Comparison of ENCODE assay signal across 4 fruit fly cellular contexts in genomic region chr3R:20912725-20913124, dm6.
TF ChIP-seq lines count a peak whose summit lies in the region.

No protein-coding gene starts in this region.

- TF ChIP-seq CTCF in whole organism, embryonic (GFP tag; optimal IDR thresholded peaks at IDR 0.05; lab: Kevin White, UChicago), result peak; percentile 15

TF ChIP-seq in whole organism, adult, 20 proteins besides CTCF, POLR2A, EP300 and RAD21:
- TF ChIP-seq Hr96 (GFP tag; optimal IDR thresholded peaks at IDR 0.05; lab: Kevin White, UChicago) (no peak), tj (GFP tag; optimal IDR thresholded peaks at IDR 0.05; lab: Kevin White, UChicago) (no peak), CG33017 (tag; optimal IDR thresholded peaks at IDR 0.05; lab: Kevin White, UChicago) (no peak), CG7101 (tag; optimal IDR thresholded peaks at IDR 0.05; lab: Kevin White, UChicago) (no peak), CG12768 (GFP tag; optimal IDR thresholded peaks at IDR 0.05; lab: Kevin White, UChicago) (no peak), CG1620 (GFP tag; optimal IDR thresholded peaks at IDR 0.05; lab: Kevin White, UChicago) (no peak), cic (GFP tag; optimal IDR thresholded peaks at IDR 0.05; lab: Kevin White, UChicago) (peak; percentile 55), CG7045 (GFP tag; optimal IDR thresholded peaks at IDR 0.05; lab: Kevin White, UChicago) (no peak), kay (GFP tag; lab: Kevin White, UChicago; ENCODE audit: borderline replicate concordance) (peak; percentile 52)

TF ChIP-seq in whole organism, embryonic, 481 proteins besides CTCF, POLR2A, EP300 and RAD21 (continues in another document):
- TF ChIP-seq Fer3 (tag; optimal IDR thresholded peaks at IDR 0.05; lab: Kevin White, UChicago) (no peak), CG8944 (GFP tag; optimal IDR thresholded peaks at IDR 0.05; lab: Kevin White, UChicago) (no peak), cas (GFP tag; IDR thresholded peaks at IDR 0.05; lab: Robert Waterston, UW) (no peak), Lhr (GFP tag; optimal IDR thresholded peaks at IDR 0.05; lab: Kevin White, UChicago) (no peak), Hmx (GFP tag; optimal IDR thresholded peaks at IDR 0.05; lab: Kevin White, UChicago) (no peak), tll (GFP tag; optimal IDR thresholded peaks at IDR 0.05; lab: Kevin White, UChicago) (peak in 1 of 2 experiments; percentile 48), CG14860 (GFP tag; IDR thresholded peaks at IDR 0.05; lab: Robert Waterston, UW; ENCODE audit: partially characterized antibody) (peak; percentile 76), zf30C (GFP tag; optimal IDR thresholded peaks at IDR 0.05; lab: Kevin White, UChicago) (no peak), Kr (GFP tag; optimal IDR thresholded peaks at IDR 0.05; lab: Kevin White, UChicago) (no peak), knrl (GFP tag; IDR thresholded peaks at IDR 0.05; lab: Robert Waterston, UW; ENCODE audit: partially characterized antibody) (peak; percentile 52; the same call in 1 of the 3 replicates), nerfin-2 (GFP tag; IDR thresholded peaks at IDR 0.05; lab: Robert Waterston, UW; ENCODE audit: partially characterized antibody) (peak; percentile 68), prd (optimal IDR thresholded peaks at IDR 0.05; lab: Kevin White, UChicago) (no peak), prd (GFP tag; IDR thresholded peaks at IDR 0.05; lab: Robert Waterston, UW) (no peak), CG3726 (GFP tag; IDR thresholded peaks at IDR 0.05; lab: Robert Waterston, UW) (no peak), nau (GFP tag; optimal IDR thresholded peaks at IDR 0.05; lab: Kevin White, UChicago) (no peak), ind (GFP tag; optimal IDR thresholded peaks at IDR 0.05; lab: Kevin White, UChicago) (no peak), CG15011 (GFP tag; optimal IDR thresholded peaks at IDR 0.05; lab: Kevin White, UChicago) (no peak), CG16779 (GFP tag; IDR thresholded peaks at IDR 0.05; lab: Robert Waterston, UW) (no peak), Med (GFP tag; lab: Kevin White, UChicago) (peak; percentile 57), CG13424 (tag; optimal IDR thresholded peaks at IDR 0.05; lab: Kevin White, UChicago) (no peak), CG10462 (GFP tag; optimal IDR thresholded peaks at IDR 0.05; lab: Kevin White, UChicago) (no peak), Myb (GFP tag; optimal IDR thresholded peaks at IDR 0.05; lab: Kevin White, UChicago) (no peak), CG7372 (GFP tag; IDR thresholded peaks at IDR 0.05; lab: Robert Waterston, UW) (no peak), trem (tag; optimal IDR thresholded peaks at IDR 0.05; lab: Kevin White, UChicago) (no peak), CG11560 (tag; IDR thresholded peaks at IDR 0.05; lab: Robert Waterston, UW) (no peak), CG18262 (tag; optimal IDR thresholded peaks at IDR 0.05; lab: Kevin White, UChicago) (no peak), CG7987 (GFP tag; optimal IDR thresholded peaks at IDR 0.05; lab: Kevin White, UChicago) (no peak), exex (tag; optimal IDR thresholded peaks at IDR 0.05; lab: Kevin White, UChicago) (peak; percentile 66), CG31224 (GFP tag; IDR thresholded peaks at IDR 0.05; lab: Robert Waterston, UW) (no peak)

TF ChIP-seq in whole organism, prepupa, 60 proteins besides CTCF, POLR2A, EP300 and RAD21:
- TF ChIP-seq eg (GFP tag; IDR thresholded peaks at IDR 0.05; lab: Robert Waterston, UW) (0 out of 3 replicates have a peak, but pooled peaks have one; percentile 11), Eip78C (GFP tag; lab: Kevin White, UChicago) (peak; percentile 44), CG6163 (GFP tag; IDR thresholded peaks at IDR 0.05; lab: Robert Waterston, UW) (no peak), CG7368 (GFP tag; optimal IDR thresholded peaks at IDR 0.05; lab: Kevin White, UChicago) (no peak), CG11762 (GFP tag; optimal IDR thresholded peaks at IDR 0.05; lab: Kevin White, UChicago; ENCODE audit: insufficient read depth) (no peak), Met (GFP tag; optimal IDR thresholded peaks at IDR 0.05; lab: Kevin White, UChicago) (no peak), CG3919 (GFP tag; optimal IDR thresholded peaks at IDR 0.05; lab: Kevin White, UChicago) (no peak), ss (GFP tag; optimal IDR thresholded peaks at IDR 0.05; lab: Kevin White, UChicago) (no peak), CG6854 (GFP tag; optimal IDR thresholded peaks at IDR 0.05; lab: Kevin White, UChicago) (peak; percentile 5), CG8119 (GFP tag; IDR thresholded peaks at IDR 0.05; lab: Robert Waterston, UW) (no peak), cyc (GFP tag; optimal IDR thresholded peaks at IDR 0.05; lab: Kevin White, UChicago) (no peak), CG3032 (tag; optimal IDR thresholded peaks at IDR 0.05; lab: Kevin White, UChicago) (no peak), Sox15 (GFP tag; optimal IDR thresholded peaks at IDR 0.05; lab: Kevin White, UChicago) (no peak), svp (GFP tag; lab: Kevin White, UChicago) (peak; percentile 77)

TF ChIP-seq in whole organism, pupa, 21 proteins besides CTCF, POLR2A, EP300 and RAD21:
- TF ChIP-seq CG8301 (tag; optimal IDR thresholded peaks at IDR 0.05; lab: Kevin White, UChicago) (no peak), EcR (GFP tag; optimal IDR thresholded peaks at IDR 0.05; lab: Kevin White, UChicago) (peak; percentile 29), Pif1A (GFP tag; optimal IDR thresholded peaks at IDR 0.05; lab: Kevin White, UChicago) (no peak), CG32121 (GFP tag; IDR thresholded peaks at IDR 0.05; lab: Robert Waterston, UW) (0 out of 2 replicates have a peak, but pooled peaks have one; percentile 19), rn (GFP tag; IDR thresholded peaks at IDR 0.05; lab: Robert Waterston, UW) (no peak), CG17806 (tag; optimal IDR thresholded peaks at IDR 0.05; lab: Kevin White, UChicago) (no peak), CG12605 (GFP tag; IDR thresholded peaks at IDR 0.05; lab: Robert Waterston, UW) (peak; percentile 31; the same call in 1 of the 2 replicates), CG10348 (GFP tag; IDR thresholded peaks at IDR 0.05; lab: Robert Waterston, UW) (no peak), Ets98B (GFP tag; IDR thresholded peaks at IDR 0.05; lab: Robert Waterston, UW) (no peak), CG14655 (GFP tag; optimal IDR thresholded peaks at IDR 0.05; lab: Kevin White, UChicago) (no peak)
